Worm (Caenorhabditis elegans) whole organism, midembryonic: ENCODE data around the gene F26G1.1.

Experiments
- T22C8.4 ChIP-seq: fragments of 200-800 bp; sonication (Bioruptor generic); IDR thresholded peaks from 2 replicates; pipeline ENCODE4 v1.3.6; 2022; ENCODE audit warnings: missing genetic modification characterization, missing compliant biosample characterization
- cog-1 ChIP-seq: sonication (generic microtip); optimal IDR thresholded peaks from 2 replicates; lab custom pipeline; 2016; ENCODE audit warnings: missing genetic modification characterization, missing compliant biosample characterization
- flt-1 ChIP-seq: fragments of 200-800 bp; sonication (Bioruptor generic); IDR thresholded peaks from 2 replicates; pipeline ENCODE4 v1.3.6; 2022; ENCODE audit warnings: missing genetic modification characterization, missing compliant biosample characterization
- klf-2 ChIP-seq: fragments of 200-800 bp; sonication (Bioruptor generic); conservative IDR thresholded peaks from 2 replicates; pipeline ENCODE4 v1.3.6; 2022; ENCODE audit warnings: missing genetic modification reagents, missing genetic modification characterization, missing compliant biosample characterization
- med-1 ChIP-seq: sonication (generic microtip); optimal IDR thresholded peaks from 2 replicates; lab custom pipeline; 2017; ENCODE audit warnings: missing genetic modification characterization, mild to moderate bottlenecking, missing compliant biosample characterization, antibody characterized with exemption, missing genetic modification reagents; ENCODE audit not compliant: insufficient read depth
- ref-1 ChIP-seq: fragments of 200-800 bp; sonication (Bioruptor generic); conservative IDR thresholded peaks from 2 replicates; pipeline ENCODE4 v1.3.6; 2022; ENCODE audit warnings: missing genetic modification reagents, missing genetic modification characterization, missing compliant biosample characterization
- tab-1 ChIP-seq: fragments of 200-800 bp; sonication (Bioruptor generic); IDR thresholded peaks from 2 replicates; pipeline ENCODE4 v1.3.6; 2022; ENCODE audit warnings: missing genetic modification characterization, missing compliant biosample characterization
- ztf-23 ChIP-seq: fragments of 200-800 bp; sonication (Bioruptor generic); IDR thresholded peaks from 2 replicates; pipeline ENCODE4 v1.3.6; 2022; ENCODE audit warnings: missing genetic modification reagents, missing genetic modification characterization, missing compliant biosample characterization
- ztf-29 ChIP-seq: fragments of 200-800 bp; sonication (Bioruptor generic); IDR thresholded peaks from 2 replicates; pipeline ENCODE4 v1.3.6; 2022; ENCODE audit warnings: missing genetic modification reagents, missing genetic modification characterization, missing compliant biosample characterization

The F26G1.1 gene

ce11 chrII:4791272-4791671 is at the start of gene F26G1.1:
Gene F26G1.1, plus strand, starts transcription at chrII:4791618.
- TF ChIP-seq flt-1 (GFP tag; lab: Robert Waterston, UW) (peak; percentile 82), cog-1 (tag; lab: Kevin White, UChicago) (peak; percentile 24), klf-2 (no peak), ztf-23 (GFP tag; lab: Robert Waterston, UW) (peak; percentile 81), med-1 (GFP tag; lab: Kevin White, UChicago) (no peak)

- TF ChIP-seq ztf-23 (GFP tag; lab: Robert Waterston, UW) = no peak
Observed at ce11 chrII:4745281-4745680, 46.1 kb upstream of the F26G1.1 start.

ce11 chrII:4747063-4747462 is 44.4 kb upstream of the F26G1.1 start:
- TF ChIP-seq klf-2 (no peak), tab-1 (no peak), cog-1 (tag; lab: Kevin White, UChicago) (no peak), ztf-29 (GFP tag; lab: Robert Waterston, UW) (no peak), ztf-23 (GFP tag; lab: Robert Waterston, UW) (no peak), T22C8.4 (GFP tag; lab: Robert Waterston, UW) (no peak), med-1 (GFP tag; lab: Kevin White, UChicago) (no peak)

DNA sequence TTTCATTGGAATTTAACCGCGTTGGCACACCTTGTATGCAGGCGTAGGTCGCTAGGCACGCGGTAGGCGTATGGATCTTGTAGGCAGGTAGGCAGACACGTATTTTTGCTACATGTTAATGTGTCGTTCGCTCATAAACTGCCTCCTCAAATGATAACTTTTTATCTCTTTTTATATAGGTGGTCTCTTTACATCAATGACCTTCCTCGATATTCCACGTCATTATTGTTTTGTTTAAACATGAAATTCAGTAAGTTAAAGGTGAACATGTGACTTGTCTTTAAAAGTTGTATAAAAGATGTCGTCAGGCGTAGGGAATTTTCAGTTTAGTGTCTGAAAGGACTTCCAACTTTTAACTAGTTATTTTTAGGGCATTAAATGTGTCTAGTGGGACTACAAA is 43.7 kb upstream of the F26G1.1 start:
- no peak for TF ChIP-seq med-1 (GFP tag; lab: Kevin White, UChicago)
- no peak for TF ChIP-seq tab-1
- TF ChIP-seq ztf-29 (GFP tag; lab: Robert Waterston, UW) = no peak
- no peak for TF ChIP-seq klf-2
- TF ChIP-seq cog-1 (tag; lab: Kevin White, UChicago) = no peak
- no peak for TF ChIP-seq flt-1 (GFP tag; lab: Robert Waterston, UW)
- no peak for TF ChIP-seq ztf-23 (GFP tag; lab: Robert Waterston, UW)
- no peak for TF ChIP-seq ref-1 (GFP tag; lab: Robert Waterston, UW)
- TF ChIP-seq T22C8.4 (GFP tag; lab: Robert Waterston, UW) = no peak

DNA sequence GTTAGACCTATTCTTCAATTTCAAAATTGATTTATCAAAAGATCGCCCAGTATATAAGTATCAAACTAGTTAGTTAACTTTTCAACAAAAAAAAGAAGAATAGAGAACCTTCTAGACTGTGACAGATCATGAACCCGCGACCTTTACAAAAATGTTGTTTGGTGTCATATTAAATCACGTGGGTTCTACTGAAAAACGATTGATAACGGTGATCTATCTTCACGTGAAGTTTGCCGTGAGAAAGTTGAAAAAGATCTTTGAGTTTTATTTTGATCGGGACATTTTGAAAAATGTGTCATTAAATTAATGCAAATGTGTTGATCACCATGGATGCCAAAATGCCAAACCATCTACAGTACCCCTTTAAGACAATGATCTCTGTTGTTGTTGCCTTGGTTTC is 43.0 kb upstream of the F26G1.1 start:
- TF ChIP-seq cog-1 (tag; lab: Kevin White, UChicago) (no peak), tab-1 (no peak), med-1 (GFP tag; lab: Kevin White, UChicago) (no peak), T22C8.4 (GFP tag; lab: Robert Waterston, UW) (no peak), klf-2 (no peak), ztf-29 (GFP tag; lab: Robert Waterston, UW) (no peak), ref-1 (GFP tag; lab: Robert Waterston, UW) (no peak), flt-1 (GFP tag; lab: Robert Waterston, UW) (no peak), ztf-23 (GFP tag; lab: Robert Waterston, UW) (no peak)

DNA sequence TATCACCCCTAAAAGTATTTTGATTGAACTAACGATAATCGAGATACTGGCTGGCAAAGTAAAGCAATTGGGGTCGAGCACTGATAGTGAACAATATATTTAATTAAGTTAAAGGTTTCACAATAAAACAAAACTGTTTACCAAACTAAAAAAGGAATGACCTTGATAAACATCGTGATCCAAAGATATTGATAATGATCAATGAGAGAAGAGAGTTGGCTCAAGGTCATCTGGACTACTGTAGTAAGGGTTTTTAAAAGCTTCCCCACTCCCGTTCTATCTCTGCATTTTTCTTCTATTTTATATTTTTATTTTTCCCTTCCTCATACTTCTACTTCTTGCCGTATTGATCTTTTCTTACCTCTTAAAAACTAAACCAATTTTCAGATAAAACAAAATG is 41.8 kb upstream of the F26G1.1 start, which contains the start of gene F41C3.2:
Gene F41C3.2 (plus strand): TSS at position 388 of the 400 bp plus-strand sequence.
- TF ChIP-seq tab-1 (no peak), flt-1 (GFP tag; lab: Robert Waterston, UW) (no peak), ztf-29 (GFP tag; lab: Robert Waterston, UW) (no peak), cog-1 (tag; lab: Kevin White, UChicago) (no peak), ztf-23 (GFP tag; lab: Robert Waterston, UW) (no peak), klf-2 (no peak), T22C8.4 (GFP tag; lab: Robert Waterston, UW) (no peak), ref-1 (GFP tag; lab: Robert Waterston, UW) (no peak), med-1 (GFP tag; lab: Kevin White, UChicago) (no peak)

DNA sequence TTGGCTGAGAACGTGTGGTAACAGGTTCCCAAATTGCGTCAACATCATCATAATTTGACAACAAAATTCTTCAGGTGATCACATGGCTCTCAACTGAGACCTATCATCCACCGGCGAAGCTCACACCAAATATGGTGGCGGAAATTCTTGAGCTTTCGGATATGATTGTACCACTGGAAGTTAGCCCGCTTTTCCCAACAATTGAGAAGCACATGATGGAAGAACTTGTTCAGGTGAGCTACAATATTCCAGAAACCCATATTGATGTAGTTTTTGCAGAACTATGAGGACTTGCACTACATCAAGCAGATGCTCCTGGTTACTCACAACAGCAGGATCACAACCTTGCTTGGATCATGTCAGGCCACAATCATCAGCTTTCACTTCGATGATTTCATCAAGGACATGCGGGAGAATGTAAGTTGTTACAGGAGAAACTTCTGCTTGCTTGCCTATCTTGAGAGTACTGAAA is 39.1 kb upstream of the F26G1.1 start, which contains the start of gene F41C3.1:
Gene F41C3.1 (plus strand): TSS at position 51 of the 472 bp plus-strand sequence.
- TF ChIP-seq cog-1 (tag; lab: Kevin White, UChicago) (no peak), ref-1 (GFP tag; lab: Robert Waterston, UW) (no peak), T22C8.4 (GFP tag; lab: Robert Waterston, UW) (no peak), flt-1 (GFP tag; lab: Robert Waterston, UW) (no peak), klf-2 (no peak), ztf-29 (GFP tag; lab: Robert Waterston, UW) (no peak), ztf-23 (GFP tag; lab: Robert Waterston, UW) (no peak), tab-1 (no peak), med-1 (GFP tag; lab: Kevin White, UChicago) (no peak)

DNA sequence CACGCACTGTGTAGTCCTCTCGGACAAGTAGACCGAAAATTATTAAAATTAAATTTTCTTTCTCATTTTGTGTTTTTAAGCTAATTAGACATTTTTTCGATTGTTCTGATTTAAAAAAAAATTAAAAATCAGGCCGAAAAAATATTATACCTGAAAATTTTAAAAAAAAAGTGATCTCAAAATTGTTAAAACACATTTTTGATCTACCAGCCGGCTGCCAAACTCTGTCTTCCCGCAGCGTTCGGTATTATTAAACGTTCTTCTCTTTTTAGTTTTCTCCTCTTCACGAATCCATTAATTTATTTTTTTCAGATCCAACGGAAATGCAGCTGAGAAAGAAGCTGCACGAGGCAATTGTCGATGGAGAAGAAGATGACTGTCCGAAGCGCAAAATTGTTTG is 38.3 kb upstream of the F26G1.1 start, which contains the start of gene C27D9.1:
Gene C27D9.1 (plus strand): TSS at position 281 of the 400 bp plus-strand sequence.
- TF ChIP-seq flt-1 (GFP tag; lab: Robert Waterston, UW) = no peak
- TF ChIP-seq tab-1 = no peak
- TF ChIP-seq klf-2 = no peak
- TF ChIP-seq med-1 (GFP tag; lab: Kevin White, UChicago) = no peak
- no peak for TF ChIP-seq ztf-29 (GFP tag; lab: Robert Waterston, UW)

- no peak for TF ChIP-seq flt-1 (GFP tag; lab: Robert Waterston, UW)
- no peak for TF ChIP-seq cog-1 (tag; lab: Kevin White, UChicago)
- no peak for TF ChIP-seq tab-1
- TF ChIP-seq ztf-23 (GFP tag; lab: Robert Waterston, UW) = no peak
- no peak for TF ChIP-seq ref-1 (GFP tag; lab: Robert Waterston, UW)
- no peak for TF ChIP-seq ztf-29 (GFP tag; lab: Robert Waterston, UW)
- TF ChIP-seq med-1 (GFP tag; lab: Kevin White, UChicago) = no peak
- TF ChIP-seq klf-2 = no peak
- no peak for TF ChIP-seq T22C8.4 (GFP tag; lab: Robert Waterston, UW)
Observed at ce11 chrII:4755654-4756053, 35.8 kb upstream of the F26G1.1 start.

ce11 chrII:4756751-4757150 is 34.7 kb upstream of the F26G1.1 start, which contains the start of gene C27D9.2:
Gene C27D9.2, minus strand, starts transcription at chrII:4756851.
- TF ChIP-seq flt-1 (GFP tag; lab: Robert Waterston, UW) (no peak), ref-1 (GFP tag; lab: Robert Waterston, UW) (no peak), med-1 (GFP tag; lab: Kevin White, UChicago) (no peak), T22C8.4 (GFP tag; lab: Robert Waterston, UW) (no peak), klf-2 (no peak), tab-1 (no peak), ztf-29 (GFP tag; lab: Robert Waterston, UW) (no peak), cog-1 (tag; lab: Kevin White, UChicago) (no peak), ztf-23 (GFP tag; lab: Robert Waterston, UW) (no peak)
